Fruit fly (Drosophila melanogaster) Kc167 (cell line): ENCODE data around the gene MtnD.

Source experiments
- Sin3A ChIP-seq: fragments of >200 bp; optimal IDR thresholded peaks from 2 replicates; lab custom pipeline; 2018; ENCODE audit warnings: missing external identifiers
- h ChIP-seq: fragments of >200 bp; optimal IDR thresholded peaks from 3 replicates; lab custom pipeline; 2018; ENCODE audit warnings: missing external identifiers
- insv ChIP-seq: fragments of >200 bp; optimal IDR thresholded peaks from 3 replicates; lab custom pipeline; 2018; ENCODE audit warnings: missing external identifiers
- psq ChIP-seq: fragments of >200 bp; optimal IDR thresholded peaks from 2 replicates; lab custom pipeline; 2017; ENCODE audit warnings: missing external identifiers
- ttk ChIP-seq: sonication (Bioruptor generic); optimal IDR thresholded peaks from 2 replicates; lab custom pipeline; 2017; ENCODE audit warnings: missing external identifiers

- TF ChIP-seq psq (lab: Kevin White, UChicago) (no peak), Sin3A (lab: Kevin White, UChicago) (no peak), h (no peak), ttk (lab: Kevin White, UChicago) (no peak), insv (no peak)
These were observed 30.3 kb upstream of the MtnD start, which contains the start of gene Or92a for dm6 chr3R:20504488-20504887.
